Worm (Caenorhabditis elegans) whole organism, L1 larva: ENCODE results near the gene F53A9.8.

Source experiments
- C04F5.9 ChIP-seq: sonication (generic microtip); optimal IDR thresholded peaks from 2 replicates; lab custom pipeline; 2016; ENCODE audit warnings: missing genetic modification characterization, missing compliant biosample characterization
- F16B12.6 ChIP-seq: fragments of 150-350 bp; optimal IDR thresholded peaks from 2 replicates; lab custom pipeline; 2014; ENCODE audit warnings: missing biosample characterization, missing genetic modification characterization
- Y116A8C.19 ChIP-seq: sonication (generic microtip); optimal IDR thresholded peaks from 2 replicates; lab custom pipeline; 2016; ENCODE audit warnings: missing compliant biosample characterization, missing genetic modification characterization, borderline replicate concordance
- aly-2 ChIP-seq: fragments of 150-350 bp; optimal IDR thresholded peaks from 2 replicates; lab custom pipeline; 2014; ENCODE audit warnings: missing biosample characterization, missing genetic modification characterization
- ama-1 ChIP-seq: fragments of 150-350 bp; optimal IDR thresholded peaks from 2 replicates; lab custom pipeline; 2014
- ceh-63 ChIP-seq: fragments of 200-800 bp; sonication (Bioruptor generic); optimal IDR thresholded peaks from 2 replicates; lab custom pipeline; 2018; ENCODE audit warnings: mild to moderate bottlenecking, missing genetic modification characterization, missing compliant biosample characterization
- ceh-88 ChIP-seq: fragments of 200-800 bp; sonication (Bioruptor generic); IDR thresholded peaks from 2 replicates; pipeline ENCODE4 v1.3.6; 2022; ENCODE audit warnings: missing genetic modification characterization, missing compliant biosample characterization
- efl-1 ChIP-seq, 4 experiments: fragments of 150-350 bp; optimal IDR thresholded peaks in 3 of 4; peaks in 1 of 4; 1 replicate in 1 of 4; 2 replicates in 3 of 4; lab custom pipeline; 2014; ENCODE audit warnings: missing biosample characterization in 2 of 4, missing genetic modification characterization in 2 of 4, missing genetic modification reagents in 2 of 4
- egl-27 ChIP-seq, 2 experiments: fragments of 150-350 bp in 1 of 2; sonication (generic microtip); optimal IDR thresholded peaks; 3 replicates each; lab custom pipeline; 2017 to 2018; ENCODE audit warnings: missing biosample characterization in 2 of 2, missing genetic modification characterization in 2 of 2, missing genetic modification reagents in 2 of 2
- elt-2 ChIP-seq: sonication (generic microtip); optimal IDR thresholded peaks from 2 replicates; lab custom pipeline; 2016; ENCODE audit warnings: missing genetic modification characterization, mild to moderate bottlenecking, inconsistent platforms, missing compliant biosample characterization, missing genetic modification reagents
- fkh-4 ChIP-seq: sonication (generic microtip); optimal IDR thresholded peaks from 2 replicates; lab custom pipeline; 2016; ENCODE audit warnings: missing compliant biosample characterization, missing genetic modification characterization, borderline replicate concordance
- fos-1 ChIP-seq: fragments of 150-350 bp; optimal IDR thresholded peaks from 2 replicates; lab custom pipeline; 2014; ENCODE audit warnings: missing biosample characterization, missing genetic modification characterization
- grh-1 ChIP-seq: fragments of 200-800 bp; sonication (Bioruptor generic); IDR thresholded peaks from 2 replicates; pipeline ENCODE4 v1.3.6; 2022; ENCODE audit warnings: missing genetic modification reagents, missing genetic modification characterization, missing compliant biosample characterization
- hlh-17 ChIP-seq: fragments of 200-800 bp; sonication (Bioruptor generic); optimal IDR thresholded peaks from 2 replicates; lab custom pipeline; 2018; ENCODE audit warnings: missing genetic modification characterization, mild to moderate bottlenecking, missing compliant biosample characterization, moderate library complexity, borderline replicate concordance
- hpl-2 ChIP-seq: fragments of 150-350 bp; optimal IDR thresholded peaks from 2 replicates; lab custom pipeline; 2014; ENCODE audit warnings: missing biosample characterization, missing genetic modification reagents, missing genetic modification characterization
- isw-1 ChIP-seq: fragments of 200-800 bp; sonication (Bioruptor generic); IDR thresholded peaks from 2 replicates; pipeline ENCODE4 v1.3.6; 2022; ENCODE audit warnings: missing genetic modification characterization, missing compliant biosample characterization
- lin-13 ChIP-seq: fragments of 150-350 bp; optimal IDR thresholded peaks from 2 replicates; lab custom pipeline; 2014; ENCODE audit warnings: missing biosample characterization, missing genetic modification reagents, missing genetic modification characterization
- lin-14 ChIP-seq: fragments of 200-800 bp; sonication (Bioruptor generic); optimal IDR thresholded peaks from 2 replicates; lab custom pipeline; 2018; ENCODE audit warnings: mild to moderate bottlenecking, missing genetic modification characterization, moderate library complexity, missing compliant biosample characterization
- lin-15B ChIP-seq: fragments of 150-350 bp; sonication (generic microtip); optimal IDR thresholded peaks from 3 replicates; lab custom pipeline; 2014; ENCODE audit warnings: missing biosample characterization, missing genetic modification characterization
- lin-35 ChIP-seq, 2 experiments: fragments of 150-350 bp; optimal IDR thresholded peaks; 2 replicates each; lab custom pipeline; 2014; ENCODE audit warnings: missing biosample characterization in 2 of 2, missing genetic modification characterization in 2 of 2, missing genetic modification reagents in 2 of 2
- lin-39 ChIP-seq: fragments of 150-350 bp; optimal IDR thresholded peaks from 2 replicates; lab custom pipeline; 2014; ENCODE audit warnings: missing biosample characterization, missing genetic modification reagents, missing genetic modification characterization
- lsy-2 ChIP-seq, 2 experiments: fragments of 150-350 bp; optimal IDR thresholded peaks; 2 replicates each; lab custom pipeline; 2014; ENCODE audit warnings: missing biosample characterization in 2 of 2, missing genetic modification characterization in 2 of 2
- mdl-1 ChIP-seq, 2 experiments: fragments of 150-350 bp; optimal IDR thresholded peaks; 2 replicates each; lab custom pipeline; 2014 to 2017; ENCODE audit warnings: missing biosample characterization in 2 of 2, missing genetic modification characterization in 2 of 2, inconsistent platforms in 1 of 2
- mef-2 ChIP-seq: fragments of 150-350 bp; optimal IDR thresholded peaks from 2 replicates; lab custom pipeline; 2014; ENCODE audit warnings: missing biosample characterization, missing genetic modification characterization
- nhr-12 ChIP-seq: sonication (generic microtip); optimal IDR thresholded peaks from 2 replicates; lab custom pipeline; 2017; ENCODE audit warnings: missing biosample characterization, missing genetic modification characterization
- nhr-20 ChIP-seq: sonication (generic microtip); optimal IDR thresholded peaks from 2 replicates; lab custom pipeline; 2016; ENCODE audit warnings: mild to moderate bottlenecking, missing genetic modification characterization, missing compliant biosample characterization
- nhr-47 ChIP-seq: sonication (generic microtip); optimal IDR thresholded peaks from 2 replicates; lab custom pipeline; 2016; ENCODE audit warnings: mild to moderate bottlenecking, missing genetic modification characterization, moderate library complexity, missing compliant biosample characterization
- nhr-76 ChIP-seq: sonication (generic microtip); optimal IDR thresholded peaks from 2 replicates; lab custom pipeline; 2017; ENCODE audit warnings: missing biosample characterization, missing genetic modification characterization
- nhr-77 ChIP-seq: fragments of 150-350 bp; optimal IDR thresholded peaks from 2 replicates; lab custom pipeline; 2014; ENCODE audit warnings: missing biosample characterization, missing genetic modification characterization
- nhr-85 ChIP-seq: sonication (generic microtip); peaks from one replicate; lab custom pipeline; 2016; ENCODE audit warnings: missing genetic modification characterization, inconsistent platforms, missing compliant biosample characterization
- pax-3 ChIP-seq: fragments of 200-800 bp; sonication (Bioruptor generic); optimal IDR thresholded peaks from 2 replicates; lab custom pipeline; 2018; ENCODE audit warnings: mild to moderate bottlenecking, missing genetic modification characterization, moderate library complexity, missing compliant biosample characterization
- skn-1 ChIP-seq: fragments of 150-350 bp; optimal IDR thresholded peaks from 2 replicates; lab custom pipeline; 2014; ENCODE audit warnings: missing biosample characterization, missing genetic modification characterization
- snu-23 ChIP-seq: sonication (generic microtip); optimal IDR thresholded peaks from 2 replicates; lab custom pipeline; 2016; ENCODE audit warnings: missing genetic modification characterization, missing compliant biosample characterization
- swsn-7 ChIP-seq: sonication (generic microtip); optimal IDR thresholded peaks from 2 replicates; lab custom pipeline; 2016; ENCODE audit warnings: missing genetic modification characterization, missing compliant biosample characterization
- tbx-2 ChIP-seq: sonication (generic microtip); optimal IDR thresholded peaks from 2 replicates; lab custom pipeline; 2016; ENCODE audit warnings: missing genetic modification characterization, missing compliant biosample characterization
- unc-30 ChIP-seq: sonication (generic microtip); optimal IDR thresholded peaks from 2 replicates; lab custom pipeline; 2017; ENCODE audit warnings: missing biosample characterization, missing genetic modification characterization
- unc-98 ChIP-seq: fragments of 200-800 bp; sonication (Bioruptor generic); IDR thresholded peaks from 2 replicates; pipeline ENCODE4 v1.3.6; 2022; ENCODE audit warnings: missing genetic modification characterization, missing compliant biosample characterization
- zip-4 ChIP-seq: fragments of 200-800 bp; sonication (Bioruptor generic); optimal IDR thresholded peaks from 2 replicates; lab custom pipeline; 2018; ENCODE audit warnings: mild to moderate bottlenecking, missing genetic modification characterization, moderate library complexity, missing compliant biosample characterization
- ztf-4 ChIP-seq: fragments of 150-350 bp; optimal IDR thresholded peaks from 2 replicates; lab custom pipeline; 2014; ENCODE audit warnings: missing biosample characterization, missing genetic modification characterization

F53A9.8 gene

DNA sequence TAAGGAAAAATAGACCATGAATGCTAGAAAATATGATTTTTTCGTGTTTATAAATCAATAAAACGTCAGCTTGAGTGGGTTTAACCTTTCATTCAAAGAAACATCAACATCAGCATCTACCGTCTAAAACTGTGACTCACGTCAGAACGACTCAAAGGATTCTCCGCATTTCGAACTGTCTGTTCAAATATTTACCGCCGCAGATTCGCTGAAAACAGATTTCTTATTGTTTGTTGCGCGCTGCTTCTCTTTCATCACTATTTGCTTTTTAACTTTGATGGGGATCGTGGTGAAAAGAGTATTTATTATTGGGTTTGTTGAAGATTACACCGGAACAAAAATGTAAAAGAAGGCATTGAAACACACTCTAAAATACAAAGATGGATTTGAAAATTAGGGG is 2.6 kb upstream of the F53A9.8 start:
- TF ChIP-seq isw-1 (GFP tag; lab: Robert Waterston, UW) = no peak
- TF ChIP-seq lin-14 = peak; percentile 43
- no peak for TF ChIP-seq fos-1 (tag; lab: Kevin White, UChicago)
- TF ChIP-seq tbx-2 (tag; lab: Kevin White, UChicago) = no peak
- TF ChIP-seq mdl-1 (tag; optimal IDR thresholded peaks at IDR 0.05; lab: Kevin White, UChicago) = no peak
- TF ChIP-seq nhr-12 (tag; lab: Kevin White, UChicago) = no peak
- no peak for TF ChIP-seq lin-39
- TF ChIP-seq lin-15B = no peak
- no peak for TF ChIP-seq pax-3 (tag; lab: Kevin White, UChicago)
- no peak for TF ChIP-seq swsn-7 (tag; lab: Kevin White, UChicago)
- peak; percentile 31 for TF ChIP-seq nhr-77 (tag; lab: Kevin White, UChicago)
- TF ChIP-seq ztf-4 (tag; lab: Kevin White, UChicago) = no peak
- TF ChIP-seq nhr-76 (tag; lab: Kevin White, UChicago) = no peak

DNA sequence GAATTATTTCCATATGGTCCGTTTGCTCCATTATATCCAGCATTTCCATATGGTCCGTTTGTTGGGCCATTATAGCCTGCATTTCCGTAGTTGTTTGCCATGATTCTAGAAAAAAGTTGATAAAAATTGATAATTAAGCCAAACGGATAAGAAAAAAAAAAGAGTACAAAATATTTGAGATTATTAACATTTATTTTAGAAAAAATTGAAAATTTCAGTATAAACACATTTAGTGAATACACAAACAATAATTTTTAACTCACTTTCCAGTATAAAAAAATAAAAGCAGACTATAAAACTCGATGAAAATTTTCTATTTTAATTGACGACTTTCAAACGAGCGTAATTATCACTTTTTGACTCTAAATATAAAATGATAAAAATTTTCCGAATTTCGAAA is 2.0 kb upstream of the F53A9.8 start, which contains the start of gene F53A9.9:
Gene F53A9.9, minus strand, starts transcription at position 101 of the 400 bp plus-strand sequence.
- TF ChIP-seq ceh-88 (no peak), Y116A8C.19 (tag; lab: Kevin White, UChicago) (no peak)

DNA sequence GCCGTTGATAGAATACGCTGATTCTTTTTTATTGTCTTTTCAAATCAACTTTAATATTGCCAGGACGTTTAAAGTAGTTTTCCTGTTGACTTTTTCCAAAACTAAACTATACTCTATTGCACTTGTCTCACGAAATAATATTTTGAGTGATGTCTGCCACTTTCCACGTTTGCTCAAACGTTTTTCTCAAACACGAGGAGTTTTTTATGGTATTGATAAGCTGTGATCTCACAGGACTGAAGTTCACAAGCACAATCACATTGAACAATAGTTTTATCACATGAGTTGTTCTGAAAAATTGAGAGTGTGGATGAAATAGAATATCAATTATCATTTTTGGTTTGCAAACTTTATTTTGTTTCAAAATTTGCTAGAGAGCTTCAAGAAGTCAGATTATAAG is 1.2 kb upstream of the F53A9.8 start:
- no peak for TF ChIP-seq zip-4
- TF ChIP-seq lin-35 (GFP tag; optimal IDR thresholded peaks at IDR 0.05; lab: Kevin White, UChicago) = peak in 1 of 2 experiments; percentile 2
- TF ChIP-seq nhr-12 (tag; lab: Kevin White, UChicago) = no peak
- no peak for TF ChIP-seq skn-1 (tag; lab: Kevin White, UChicago)
- TF ChIP-seq aly-2 = no peak
- TF ChIP-seq nhr-20 = peak; percentile 49
- no peak for TF ChIP-seq ama-1 (lab: Kevin White, UChicago)
- TF ChIP-seq efl-1 (optimal IDR thresholded peaks at IDR 0.05; lab: Kevin White, UChicago) = no peak
- no peak for TF ChIP-seq efl-1 (GFP tag; optimal IDR thresholded peaks at IDR 0.05 in 1 of 2; lab: Kevin White, UChicago)
- TF ChIP-seq mef-2 (tag; lab: Kevin White, UChicago) = no peak
- TF ChIP-seq elt-2 (tag; lab: Kevin White, UChicago) = peak; percentile 48
- TF ChIP-seq unc-30 = no peak
- no peak for TF ChIP-seq ztf-4 (tag; lab: Kevin White, UChicago)
- no peak for TF ChIP-seq nhr-85 (tag; lab: Kevin White, UChicago)
- TF ChIP-seq mdl-1 (tag; optimal IDR thresholded peaks at IDR 0.05; lab: Kevin White, UChicago) = no peak
- no peak for TF ChIP-seq C04F5.9
- no peak for TF ChIP-seq fkh-4

DNA sequence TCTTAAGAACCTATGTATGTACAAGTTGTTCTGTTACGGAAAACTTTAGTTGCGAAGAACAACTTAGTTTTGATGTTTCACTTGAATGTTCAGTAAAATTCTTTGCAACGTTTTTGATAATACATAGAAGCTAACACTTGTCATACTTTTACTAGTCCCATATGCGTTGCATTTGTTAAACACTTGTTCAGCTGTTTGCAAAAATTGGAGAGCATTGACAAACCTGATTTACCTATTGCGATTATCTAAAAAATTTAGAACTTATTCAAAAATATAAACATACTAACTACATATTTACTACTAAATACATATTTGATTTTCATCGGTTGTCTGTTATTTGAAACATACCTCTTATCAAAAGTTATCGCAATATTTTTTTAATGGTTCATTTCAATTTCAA is 551 bp downstream of the F53A9.8 start:
- TF ChIP-seq ceh-88 (no peak), ama-1 (lab: Kevin White, UChicago) (no peak), efl-1 (optimal IDR thresholded peaks at IDR 0.05; lab: Kevin White, UChicago) (no peak), efl-1 (GFP tag; optimal IDR thresholded peaks at IDR 0.05 in 1 of 2; lab: Kevin White, UChicago) (peak in 1 of 2 experiments; percentile 5), ceh-63 (GFP tag; lab: Kevin White, UChicago) (no peak)

DNA sequence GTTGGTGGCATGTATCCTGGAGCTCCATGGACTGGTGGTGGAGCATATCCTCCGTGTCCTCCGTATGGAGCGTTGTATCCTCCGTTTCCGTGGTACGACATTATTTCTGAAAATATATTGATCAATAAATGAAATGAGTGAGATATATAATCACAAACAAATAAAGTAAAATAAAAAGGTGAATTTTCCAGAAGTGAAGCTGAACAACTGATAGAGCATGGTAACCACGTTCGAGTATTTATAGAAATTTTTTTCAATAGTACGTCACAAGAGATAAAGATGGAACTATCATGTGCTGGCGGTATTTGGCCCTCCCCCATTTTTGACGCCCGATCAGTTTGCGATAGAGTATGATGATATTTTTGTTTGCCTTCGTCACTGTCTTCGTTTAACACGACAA is 1.9 kb downstream of the F53A9.8 start, which contains the start of gene F53A9.7:
Gene F53A9.7, minus strand, starts transcription at position 101 of the 400 bp plus-strand sequence.
- TF ChIP-seq mdl-1 (tag; optimal IDR thresholded peaks at IDR 0.05; lab: Kevin White, UChicago) (no peak), nhr-85 (tag; lab: Kevin White, UChicago) (peak; percentile 35)

DNA sequence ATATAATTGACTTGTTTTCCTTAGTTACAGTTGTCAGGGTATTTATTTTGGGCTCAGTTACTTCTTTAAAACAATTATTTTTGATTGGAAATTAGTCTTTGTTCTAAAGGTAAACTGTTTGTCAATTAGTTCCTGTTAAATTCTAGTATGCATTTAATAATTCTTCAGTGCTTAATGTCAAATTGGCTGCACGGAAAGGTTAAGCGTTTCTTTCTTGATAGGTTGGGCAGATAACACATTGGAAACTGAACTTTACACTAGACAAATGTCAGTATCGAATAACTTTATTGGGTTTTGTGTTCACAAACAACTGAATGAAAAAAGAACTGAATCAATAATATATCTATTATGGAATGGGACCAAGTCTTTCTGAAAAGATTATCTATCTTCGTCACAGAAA is 3.9 kb downstream of the F53A9.8 start:
- no peak for TF ChIP-seq C04F5.9
- no peak for TF ChIP-seq snu-23 (GFP tag; lab: Kevin White, UChicago)
- TF ChIP-seq egl-27 (tag; optimal IDR thresholded peaks at IDR 0.05; lab: Kevin White, UChicago) = no peak
- no peak for TF ChIP-seq nhr-47
- TF ChIP-seq pax-3 (tag; lab: Kevin White, UChicago) = no peak
- no peak for TF ChIP-seq lsy-2 (tag; optimal IDR thresholded peaks at IDR 0.05; lab: Kevin White, UChicago)
- TF ChIP-seq skn-1 (tag; lab: Kevin White, UChicago) = no peak
- TF ChIP-seq lin-39 = no peak
- TF ChIP-seq F16B12.6 (tag; lab: Kevin White, UChicago) = no peak
- no peak for TF ChIP-seq lin-14
- no peak for TF ChIP-seq unc-98
- no peak for TF ChIP-seq lin-13 (GFP tag; lab: Kevin White, UChicago)
- no peak for TF ChIP-seq elt-2 (tag; lab: Kevin White, UChicago)
- no peak for TF ChIP-seq hpl-2 (GFP tag; lab: Kevin White, UChicago)
- TF ChIP-seq efl-1 (optimal IDR thresholded peaks at IDR 0.05; lab: Kevin White, UChicago) = no peak
- TF ChIP-seq efl-1 (GFP tag; optimal IDR thresholded peaks at IDR 0.05 in 1 of 2; lab: Kevin White, UChicago) = no peak
- TF ChIP-seq ceh-63 (GFP tag; lab: Kevin White, UChicago) = no peak
- TF ChIP-seq hlh-17 = no peak
- no peak for TF ChIP-seq tbx-2 (tag; lab: Kevin White, UChicago)
- no peak for TF ChIP-seq grh-1 (GFP tag; lab: Robert Waterston, UW)
